Worm (Caenorhabditis elegans): Measurements from ENCODE around the gene brap-2.
"Not testable (repeated sequence)": the region's sequence is repeated elsewhere in the genome, so short reads cannot be mapped to it uniquely, and the experiment has no call there.

DNA sequence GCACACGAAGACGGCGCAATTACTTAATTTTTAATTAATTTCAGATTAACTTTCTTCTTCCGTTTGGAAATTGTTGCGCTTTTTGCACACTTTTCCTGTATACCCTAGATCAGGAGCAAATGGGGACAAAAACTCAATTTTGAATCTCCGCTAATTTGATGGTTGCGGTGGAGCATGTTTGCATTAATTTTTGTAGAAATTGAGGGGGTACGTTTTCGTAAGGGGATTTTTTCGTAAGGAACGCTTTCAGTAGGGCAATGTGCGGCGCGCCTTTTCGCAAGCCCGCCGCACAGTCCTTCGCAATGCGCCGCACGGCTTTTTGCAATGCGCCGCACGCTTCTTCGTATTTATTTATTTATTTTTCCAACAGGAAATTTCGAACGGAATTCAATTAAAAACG is 46.6 kb downstream of the brap-2 start:
- TF ChIP-seq flt-1 (GFP tag; IDR thresholded peaks at IDR 0.05), result peak; percentile 87
- TF ChIP-seq ztf-29 (GFP tag; IDR thresholded peaks at IDR 0.05), result peak; percentile 75
- TF ChIP-seq ref-1 (GFP tag; conservative IDR thresholded peaks at IDR 0.05); T22C8.4 (GFP tag; IDR thresholded peaks at IDR 0.05); med-1 (GFP tag; optimal IDR thresholded peaks at IDR 0.05; ENCODE audit: insufficient read depth): not testable (repeated sequence)
- TF ChIP-seq ztf-23 (GFP tag; IDR thresholded peaks at IDR 0.05), result peak; percentile 92
- peak; percentile 81 for TF ChIP-seq klf-2 (GFP tag; conservative IDR thresholded peaks at IDR 0.05)
- TF ChIP-seq tab-1 (GFP tag; IDR thresholded peaks at IDR 0.05), result peak; percentile 81
